Worm (Caenorhabditis elegans) whole organism, young adult: Measurements from ENCODE around the gene F49E10.4.

Experiments
- F37B4.10 ChIP-seq: fragments of 200-800 bp; sonication (Bioruptor generic); IDR thresholded peaks from 2 replicates; pipeline ENCODE4 v1.3.6; 2022; ENCODE audit warnings: missing genetic modification characterization, missing compliant biosample characterization
- F49E8.2 ChIP-seq: sonication (generic microtip); optimal IDR thresholded peaks from 3 replicates; lab custom pipeline; 2017; ENCODE audit warnings: missing genetic modification characterization, mild to moderate bottlenecking, missing compliant biosample characterization, antibody characterized with exemption, moderate library complexity; ENCODE audit not compliant: insufficient read depth
- F57A8.1 ChIP-seq: fragments of 200-800 bp; sonication (Bioruptor generic); optimal IDR thresholded peaks from 2 replicates; lab custom pipeline; 2018; ENCODE audit warnings: mild to moderate bottlenecking, missing genetic modification characterization, moderate library complexity, missing compliant biosample characterization
- aptf-2 ChIP-seq: fragments of 200-800 bp; sonication (Bioruptor generic); conservative IDR thresholded peaks from 2 replicates; pipeline ENCODE4 v1.3.6; 2022; ENCODE audit warnings: missing genetic modification reagents, missing genetic modification characterization, missing compliant biosample characterization
- cebp-1 ChIP-seq, 2 experiments: fragments of 200-800 bp in 1 of 2; sonication (Bioruptor generic) in 1 of 2; sonication (generic microtip) in 1 of 2; IDR thresholded peaks in 1 of 2; optimal IDR thresholded peaks in 1 of 2; 2 replicates each; pipeline versions ENCODE4 v1.3.6 to Lab custom; 2017 to 2022; ENCODE audit warnings: missing compliant biosample characterization in 2 of 2, missing genetic modification characterization in 2 of 2, mild to moderate bottlenecking in 1 of 2, missing genetic modification reagents in 1 of 2, moderate library complexity in 1 of 2
- dox-1 ChIP-seq: fragments of 200-800 bp; sonication (Bioruptor generic); IDR thresholded peaks from 2 replicates; pipeline ENCODE4 v1.3.6; 2022; ENCODE audit warnings: missing genetic modification reagents, missing genetic modification characterization, missing compliant biosample characterization
- egl-44 ChIP-seq: fragments of 200-800 bp; sonication (Bioruptor generic); IDR thresholded peaks from 2 replicates; pipeline ENCODE4 v1.3.6; 2022; ENCODE audit warnings: missing genetic modification reagents, missing genetic modification characterization, missing compliant biosample characterization
- nfya-1 ChIP-seq: sonication (generic microtip); optimal IDR thresholded peaks from 2 replicates; lab custom pipeline; 2017; ENCODE audit warnings: antibody characterized with exemption, missing compliant biosample characterization, missing genetic modification characterization, borderline replicate concordance; ENCODE audit not compliant: insufficient read depth
- nfya-2 ChIP-seq: fragments of 200-800 bp; sonication (Bioruptor generic); IDR thresholded peaks from 2 replicates; pipeline ENCODE4 v1.3.6; 2022; ENCODE audit warnings: missing genetic modification reagents, missing genetic modification characterization, missing compliant biosample characterization
- nfyb-1 ChIP-seq: fragments of 200-800 bp; sonication (Bioruptor generic); IDR thresholded peaks from 2 replicates; pipeline ENCODE4 v1.3.6; 2022; ENCODE audit warnings: missing genetic modification reagents, missing genetic modification characterization, missing compliant biosample characterization
- pha-4 ChIP-seq: fragments of 150-350 bp; sonication (generic microtip); optimal IDR thresholded peaks from 2 replicates; lab custom pipeline; 2014; ENCODE audit warnings: missing biosample characterization, missing genetic modification reagents, missing genetic modification characterization
- snpc-4 ChIP-seq, 5 experiments: fragments of 150-350 bp in 1 of 5; sonication (generic microtip) in 4 of 5; optimal IDR thresholded peaks; 2 replicates each; lab custom pipeline; 2014 to 2018; ENCODE audit warnings: missing genetic modification characterization in 5 of 5, missing biosample characterization in 3 of 5, antibody characterized with exemption in 2 of 5, mild to moderate bottlenecking in 2 of 5, missing compliant biosample characterization in 2 of 5, missing genotype in 2 of 5, moderate library complexity in 2 of 5, missing genetic modification reagents in 1 of 5
- zim-3 ChIP-seq: sonication (generic microtip); optimal IDR thresholded peaks from 2 replicates; lab custom pipeline; 2017; ENCODE audit warnings: mild to moderate bottlenecking, missing genetic modification characterization, moderate library complexity, missing compliant biosample characterization
- ztf-22 ChIP-seq: fragments of 200-800 bp; sonication (Bioruptor generic); optimal IDR thresholded peaks from 2 replicates; lab custom pipeline; 2018; ENCODE audit warnings: mild to moderate bottlenecking, missing genetic modification characterization, moderate library complexity, missing compliant biosample characterization

ce11 chrX:5837035-5837434, 38.6 kb upstream of the F49E10.4 start:
- TF ChIP-seq dox-1 = no peak
- TF ChIP-seq zim-3 (tag; lab: Kevin White, UChicago) = no peak
- no peak for TF ChIP-seq nfya-2 (GFP tag; lab: Robert Waterston, UW)
- TF ChIP-seq F49E8.2 (tag; lab: Kevin White, UChicago) = no peak
- no peak for TF ChIP-seq F57A8.1 (GFP tag; lab: Kevin White, UChicago)
- TF ChIP-seq F37B4.10 = no peak
- TF ChIP-seq snpc-4 (GFP tag; optimal IDR thresholded peaks at IDR 0.05; lab: Kevin White, UChicago) = no peak
- no peak for TF ChIP-seq snpc-4 (tag; optimal IDR thresholded peaks at IDR 0.05; lab: Kevin White, UChicago)
- TF ChIP-seq cebp-1 (GFP tag; IDR thresholded peaks at IDR 0.05; lab: Robert Waterston, UW) = no peak
- TF ChIP-seq cebp-1 (tag; optimal IDR thresholded peaks at IDR 0.05; lab: Kevin White, UChicago) = no peak
- TF ChIP-seq nfyb-1 (GFP tag; lab: Robert Waterston, UW) = no peak
- no peak for TF ChIP-seq pha-4 (tag; lab: Kevin White, UChicago)
- TF ChIP-seq nfya-1 (tag; lab: Kevin White, UChicago) = no peak
- TF ChIP-seq ztf-22 (GFP tag; lab: Kevin White, UChicago) = no peak
- no peak for TF ChIP-seq aptf-2 (GFP tag; lab: Robert Waterston, UW)
- TF ChIP-seq egl-44 (GFP tag; lab: Robert Waterston, UW) = no peak
